Fruit fly (Drosophila melanogaster): ENCODE measurements around the gene nej.

dm6 chrX:9729013-9730002, 42.4 kb upstream of the nej start, which contains the start of gene Sp1:
- no peak for TF ChIP-seq CG34367 (tag; optimal IDR thresholded peaks at IDR 0.05)
- TF ChIP-seq CG13204 (GFP tag; optimal IDR thresholded peaks at IDR 0.05) = no peak
- TF ChIP-seq CG9948 (tag; optimal IDR thresholded peaks at IDR 0.05) = no peak
- no peak for TF ChIP-seq Pif1A (GFP tag; optimal IDR thresholded peaks at IDR 0.05)
- no peak for TF ChIP-seq CG32121 (GFP tag; IDR thresholded peaks at IDR 0.05)
- no peak for TF ChIP-seq Snoo (tag; optimal IDR thresholded peaks at IDR 0.05)
- TF ChIP-seq Ets98B (GFP tag; IDR thresholded peaks at IDR 0.05) = no peak
- TF ChIP-seq CG17806 (tag; optimal IDR thresholded peaks at IDR 0.05) = no peak
- no peak for TF ChIP-seq CG8301 (tag; optimal IDR thresholded peaks at IDR 0.05)
